Fruit fly (Drosophila melanogaster) Kc167 (cell line): ENCODE results near the gene sd.

Experiments used
- Myc ChIP-seq: fragments of >200 bp; optimal IDR thresholded peaks from 2 replicates; lab custom pipeline; 2017; ENCODE audit warnings: missing external identifiers
- Sin3A ChIP-seq: fragments of >200 bp; optimal IDR thresholded peaks from 2 replicates; lab custom pipeline; 2018; ENCODE audit warnings: missing external identifiers
- h ChIP-seq: fragments of >200 bp; optimal IDR thresholded peaks from 3 replicates; lab custom pipeline; 2018; ENCODE audit warnings: missing external identifiers
- insv ChIP-seq: fragments of >200 bp; optimal IDR thresholded peaks from 3 replicates; lab custom pipeline; 2018; ENCODE audit warnings: missing external identifiers
- psq ChIP-seq: fragments of >200 bp; optimal IDR thresholded peaks from 2 replicates; lab custom pipeline; 2017; ENCODE audit warnings: missing external identifiers
- ttk ChIP-seq: sonication (Bioruptor generic); optimal IDR thresholded peaks from 2 replicates; lab custom pipeline; 2017; ENCODE audit warnings: missing external identifiers

dm6 chrX:15860479-15860878, 56.3 kb downstream of the sd start:
- TF ChIP-seq insv (no peak), h (lab: Kevin White, UChicago) (no peak), Sin3A (lab: Kevin White, UChicago) (no peak), Myc (no peak), ttk (lab: Kevin White, UChicago) (no peak), psq (lab: Kevin White, UChicago) (no peak)
